Worm (Caenorhabditis elegans): ENCODE results near the gene F26G1.15.

Gene F26G1.15

ce11 chrII:4759835-4760234 is 30.3 kb upstream of the F26G1.15 start:
- TF ChIP-seq T26A5.8 (tag; optimal IDR thresholded peaks at IDR 0.05) (no peak), ZK185.1 (tag; optimal IDR thresholded peaks at IDR 0.05; ENCODE audit: poor library complexity, severe bottlenecking) (no peak), ceh-40 (GFP tag; IDR thresholded peaks at IDR 0.05) (no peak), him-1 (tag; optimal IDR thresholded peaks at IDR 0.05) (no peak), let-526 (GFP tag; IDR thresholded peaks at IDR 0.05) (no peak), efl-1 (GFP tag; optimal IDR thresholded peaks at IDR 0.05) (no peak)

ce11 chrII:4761020-4761419 is 29.1 kb upstream of the F26G1.15 start:
- TF ChIP-seq ztf-26 (tag; optimal IDR thresholded peaks at IDR 0.05) (peak; percentile 6), Y79H2A.3 (GFP tag; conservative IDR thresholded peaks at IDR 0.05) (no peak), gei-17 (GFP tag; optimal IDR thresholded peaks at IDR 0.05) (no peak)

- no peak for TF ChIP-seq aptf-3 (GFP tag; IDR thresholded peaks at IDR 0.05)
- TF ChIP-seq C17E4.6 (GFP tag; IDR thresholded peaks at IDR 0.05), result no peak
- peak; percentile 47; the same call in 1 of the 2 replicates for TF ChIP-seq lin-26 (GFP tag; IDR thresholded peaks at IDR 0.05)
- TF ChIP-seq akir-1 (GFP tag; optimal IDR thresholded peaks at IDR 0.05), result no peak
- TF ChIP-seq dox-1 (GFP tag; IDR thresholded peaks at IDR 0.05), result no peak
- TF ChIP-seq atf-7 (tag; optimal IDR thresholded peaks at IDR 0.05), result no peak
- no peak for TF ChIP-seq egrh-3 (GFP tag; IDR thresholded peaks at IDR 0.05)
- TF ChIP-seq athp-1 (tag; optimal IDR thresholded peaks at IDR 0.05), result no peak
- peak; percentile 11 for TF ChIP-seq ztf-26 (tag; optimal IDR thresholded peaks at IDR 0.05)
Observed at ce11 chrII:4762574-4763285, 27.4 kb upstream of the F26G1.15 start, which contains the start of gene F26G1.2. Gene F26G1.2 (plus strand): TSS chrII:4763081.

ce11 chrII:4766284-4766683 is 23.8 kb upstream of the F26G1.15 start, which contains the start of gene ttm-2:
Gene ttm-2 (minus strand): TSS chrII:4766384.
- TF ChIP-seq hmg-1.2 (GFP tag; IDR thresholded peaks at IDR 0.05) (no peak), repo-1 (tag; optimal IDR thresholded peaks at IDR 0.05) (no peak), mcd-1 (GFP tag; IDR thresholded peaks at IDR 0.05) (no peak), dpff-1 (tag; optimal IDR thresholded peaks at IDR 0.05) (no peak), athp-1 (tag; optimal IDR thresholded peaks at IDR 0.05) (no peak), Y53G8AR.9 (GFP tag; conservative IDR thresholded peaks at IDR 0.05) (no peak), ccch-3 (GFP tag; optimal IDR thresholded peaks at IDR 0.05) (no peak), nfya-1 (tag; optimal IDR thresholded peaks at IDR 0.05; ENCODE audit: borderline replicate concordance, insufficient read depth) (no peak), unc-62 (GFP tag; optimal IDR thresholded peaks at IDR 0.05) (no peak), B0336.3 (GFP tag; IDR thresholded peaks at IDR 0.05) (no peak), hmg-20 (GFP tag; IDR thresholded peaks at IDR 0.05) (no peak)

- TF ChIP-seq F52B5.7 (tag; optimal IDR thresholded peaks at IDR 0.05) (no peak), rpc-1 (optimal IDR thresholded peaks at IDR 0.05) (no peak), rpc-1 (tag; optimal IDR thresholded peaks at IDR 0.05) (no peak), B0019.2 (GFP tag; conservative IDR thresholded peaks at IDR 0.05) (no peak), rcor-1 (GFP tag; IDR thresholded peaks at IDR 0.05) (no peak), cebp-2 (GFP tag; IDR thresholded peaks at IDR 0.05) (no peak), F10E7.11 (tag; optimal IDR thresholded peaks at IDR 0.05) (no peak), hmg-1.2 (GFP tag; IDR thresholded peaks at IDR 0.05) (no peak), ceh-40 (GFP tag; IDR thresholded peaks at IDR 0.05) (no peak), madf-6 (GFP tag; IDR thresholded peaks at IDR 0.05) (no peak)
Observed at ce11 chrII:4767612-4768011, 22.5 kb upstream of the F26G1.15 start.
